Fruit fly (Drosophila melanogaster): ENCODE measurements around the gene kraken.

Gene kraken

dm6 chr2L:850727-851257 lies 1.8 kb upstream of the kraken start, which contains the start of gene drongo:
Gene drongo, minus strand, starts transcription at chr2L:851071.
- TF ChIP-seq OdsH (GFP tag; optimal IDR thresholded peaks at IDR 0.05) (no peak), CG15336 (GFP tag; IDR thresholded peaks at IDR 0.05) (peak; percentile 46; the same call in 1 of the 2 replicates), vri (GFP tag; optimal IDR thresholded peaks at IDR 0.05) (peak; percentile 61), Lpt (GFP tag; optimal IDR thresholded peaks at IDR 0.05) (peak; percentile 40), CG6854 (GFP tag; optimal IDR thresholded peaks at IDR 0.05) (peak; percentile 70), Met (GFP tag; optimal IDR thresholded peaks at IDR 0.05) (peak; percentile 27), topi (GFP tag; optimal IDR thresholded peaks at IDR 0.05) (peak; percentile 18), CG9139 (GFP tag; optimal IDR thresholded peaks at IDR 0.05) (peak; percentile 33), Ets21C (GFP tag; optimal IDR thresholded peaks at IDR 0.05) (no peak), Gug (GFP tag; IDR thresholded peaks at IDR 0.05) (no peak), lz (GFP tag; optimal IDR thresholded peaks at IDR 0.05) (peak; percentile 19), net (GFP tag; optimal IDR thresholded peaks at IDR 0.05) (peak; percentile 21), ss (GFP tag; optimal IDR thresholded peaks at IDR 0.05) (peak; percentile 38 to 48), CG3032 (tag; optimal IDR thresholded peaks at IDR 0.05) (peak; percentile 11), Eip78C (GFP tag) (peak; percentile 74), cyc (GFP tag; optimal IDR thresholded peaks at IDR 0.05) (peak; percentile 15), CG16779 (tag; optimal IDR thresholded peaks at IDR 0.05) (peak; percentile 4), CG1621 (tag; optimal IDR thresholded peaks at IDR 0.05) (peak; percentile 13), dac (GFP tag; optimal IDR thresholded peaks at IDR 0.05) (no peak), CG6163 (GFP tag; IDR thresholded peaks at IDR 0.05) (peak; percentile 64), CG8119 (GFP tag; IDR thresholded peaks at IDR 0.05) (peak; percentile 13; the same call in 1 of the 3 replicates), CG6792 (GFP tag; optimal IDR thresholded peaks at IDR 0.05) (no peak), dsx (GFP tag; optimal IDR thresholded peaks at IDR 0.05; ENCODE audit: poor library complexity, severe bottlenecking) (peak; percentile 58), fkh (GFP tag; optimal IDR thresholded peaks at IDR 0.05) (peak; percentile 90), CG3919 (GFP tag; optimal IDR thresholded peaks at IDR 0.05) (peak; percentile 27), esn (GFP tag; optimal IDR thresholded peaks at IDR 0.05) (peak; percentile 49), salr (GFP tag; optimal IDR thresholded peaks at IDR 0.05) (no peak), achi (GFP tag; optimal IDR thresholded peaks at IDR 0.05) (no peak), svp (GFP tag) (peak; percentile 86), CG10669 (GFP tag; optimal IDR thresholded peaks at IDR 0.05) (no peak), Sox14 (GFP tag; optimal IDR thresholded peaks at IDR 0.05) (peak; percentile 60), CG6808 (GFP tag; optimal IDR thresholded peaks at IDR 0.05) (peak; percentile 37), eg (GFP tag; IDR thresholded peaks at IDR 0.05) (peak; percentile 51; the same call in 1 of the 3 replicates)

DNA sequence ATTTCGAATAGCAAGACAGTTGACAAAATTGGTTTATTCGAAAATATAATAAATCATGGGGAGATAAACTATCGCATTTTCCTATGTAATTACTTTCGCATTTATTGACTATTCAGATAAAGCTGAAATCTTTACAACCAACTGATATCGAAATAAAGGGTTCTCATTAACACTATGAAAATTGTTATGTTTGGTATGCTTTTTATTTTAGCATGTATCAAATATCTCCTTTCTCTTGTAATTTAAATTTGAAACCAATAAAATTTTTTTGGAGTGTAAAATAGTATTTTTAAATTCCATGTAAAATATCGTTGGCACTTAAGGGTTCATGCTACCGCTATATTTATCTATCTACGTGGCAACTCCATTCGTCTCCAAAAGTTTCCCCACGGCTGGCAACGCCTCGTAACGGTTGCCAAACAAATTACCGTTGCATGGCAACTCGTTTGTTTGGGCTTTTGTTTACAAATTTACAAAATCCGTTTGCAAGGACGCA lies 2.5 kb downstream of the kraken start, which contains the start of gene CG13949:
CG13949 (plus strand) TSS at position 286 of the 496 bp plus-strand sequence.
- TF ChIP-seq OdsH (GFP tag; optimal IDR thresholded peaks at IDR 0.05) (peak; percentile 44), Sox14 (GFP tag; optimal IDR thresholded peaks at IDR 0.05) (peak; percentile 58), Lpt (GFP tag; optimal IDR thresholded peaks at IDR 0.05) (no peak), svp (GFP tag) (peak; percentile 74), net (GFP tag; optimal IDR thresholded peaks at IDR 0.05) (no peak), CG6276 (GFP tag; optimal IDR thresholded peaks at IDR 0.05) (no peak), Smox (GFP tag; optimal IDR thresholded peaks at IDR 0.05) (peak; percentile 51), Ets21C (GFP tag; optimal IDR thresholded peaks at IDR 0.05) (no peak), cyc (GFP tag; optimal IDR thresholded peaks at IDR 0.05) (peak; percentile 37), CG10669 (GFP tag; optimal IDR thresholded peaks at IDR 0.05) (no peak), fd59A (GFP tag; optimal IDR thresholded peaks at IDR 0.05) (no peak), eg (GFP tag; IDR thresholded peaks at IDR 0.05) (peak; percentile 57), CG3032 (tag; optimal IDR thresholded peaks at IDR 0.05) (peak; percentile 17), Ets96B (tag; optimal IDR thresholded peaks at IDR 0.05) (peak; percentile 8), topi (GFP tag; optimal IDR thresholded peaks at IDR 0.05) (peak; percentile 34), pdm3 (GFP tag; optimal IDR thresholded peaks at IDR 0.05) (peak; percentile 63), CG3919 (GFP tag; optimal IDR thresholded peaks at IDR 0.05) (peak; percentile 41), CG11294 (GFP tag; IDR thresholded peaks at IDR 0.05) (peak; percentile 26; the same call in 1 of the 2 replicates), salr (GFP tag; optimal IDR thresholded peaks at IDR 0.05) (no peak), Sox15 (GFP tag; optimal IDR thresholded peaks at IDR 0.05) (no peak), CG6163 (GFP tag; IDR thresholded peaks at IDR 0.05) (peak; percentile 75), CG6808 (GFP tag; optimal IDR thresholded peaks at IDR 0.05) (no peak), lz (GFP tag; optimal IDR thresholded peaks at IDR 0.05) (peak; percentile 35), CG32006 (GFP tag; optimal IDR thresholded peaks at IDR 0.05) (peak; percentile 35), CG15336 (GFP tag; IDR thresholded peaks at IDR 0.05) (peak; percentile 49), CG8319 (GFP tag; optimal IDR thresholded peaks at IDR 0.05) (no peak), dsx (GFP tag; optimal IDR thresholded peaks at IDR 0.05; ENCODE audit: poor library complexity, severe bottlenecking) (no peak), Blimp-1 (GFP tag; optimal IDR thresholded peaks at IDR 0.05) (no peak), CG10631 (GFP tag; optimal IDR thresholded peaks at IDR 0.05) (peak; percentile 46), esn (GFP tag; optimal IDR thresholded peaks at IDR 0.05) (peak; percentile 63), Met (GFP tag; optimal IDR thresholded peaks at IDR 0.05) (peak; percentile 49), CG31627 (GFP tag; optimal IDR thresholded peaks at IDR 0.05) (peak; percentile 46), CG8119 (GFP tag; IDR thresholded peaks at IDR 0.05) (peak; percentile 47; the same call in 2 of the 3 replicates)

Data from whole organism, prepupa.